Worm (Caenorhabditis elegans) whole organism, late embryonic: Measurements from ENCODE around the gene clc-1.

Source experiments
- K09A11.1 ChIP-seq: sonication (generic microtip); optimal IDR thresholded peaks from 2 replicates; lab custom pipeline; 2017; ENCODE audit warnings: antibody characterized with exemption, mild to moderate bottlenecking, missing genetic modification characterization, missing compliant biosample characterization; ENCODE audit not compliant: insufficient read depth
- ama-1 ChIP-seq: fragments of 150-350 bp; optimal IDR thresholded peaks from 2 replicates; lab custom pipeline; 2014
- ceh-18 ChIP-seq: sonication (generic microtip); optimal IDR thresholded peaks from 2 replicates; lab custom pipeline; 2016; ENCODE audit warnings: missing genetic modification characterization, missing compliant biosample characterization
- elt-4 ChIP-seq: sonication (generic microtip); optimal IDR thresholded peaks from 2 replicates; lab custom pipeline; 2016; ENCODE audit warnings: missing genetic modification characterization, missing compliant biosample characterization
- hlh-13 ChIP-seq: fragments of 200-800 bp; sonication (Bioruptor generic); optimal IDR thresholded peaks from 2 replicates; lab custom pipeline; 2018; ENCODE audit warnings: mild to moderate bottlenecking, missing genetic modification characterization, missing compliant biosample characterization
- unc-42 ChIP-seq: sonication (generic microtip); optimal IDR thresholded peaks from 2 replicates; lab custom pipeline; 2016; ENCODE audit warnings: missing genotype, missing genetic modification characterization, missing compliant biosample characterization

DNA sequence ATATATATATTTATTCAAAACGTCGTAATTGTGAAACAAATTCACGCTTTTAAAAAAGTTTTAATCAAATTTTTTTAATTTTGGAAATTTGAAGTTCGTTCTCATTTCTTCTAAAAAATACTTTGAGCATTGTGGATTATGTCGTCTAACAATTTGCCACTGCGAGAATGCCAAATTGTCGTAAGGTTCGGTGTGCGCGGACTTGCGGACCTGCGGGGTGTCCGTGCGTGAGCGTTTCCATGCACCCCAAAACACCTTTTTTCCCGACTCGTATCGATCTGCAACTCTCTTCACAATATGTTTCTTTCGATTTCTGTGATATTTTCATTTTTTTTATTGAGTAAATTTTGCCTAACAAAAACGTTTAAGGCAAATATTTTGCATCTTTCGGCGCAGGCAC is 25.5 kb downstream of the clc-1 start:
- no peak for TF ChIP-seq ama-1 (lab: Kevin White, UChicago)
- TF ChIP-seq ceh-18 (tag; lab: Kevin White, UChicago), result no peak
- TF ChIP-seq unc-42 (tag; lab: Kevin White, UChicago), result no peak
- TF ChIP-seq hlh-13 (GFP tag; lab: Kevin White, UChicago), result no peak
- TF ChIP-seq K09A11.1 (tag; lab: Kevin White, UChicago), result no peak
- TF ChIP-seq elt-4, result no peak
